Worm (Caenorhabditis elegans) whole organism, mixed stage, embryonic: ENCODE measurements around the gene asp-13.
A peak's percentile ranks its signal among the peaks of the same experiment; 100 is the strongest.

Experiments
- ces-1 ChIP-seq: fragments of 150-350 bp; optimal IDR thresholded peaks from 2 replicates; lab custom pipeline; 2014; ENCODE audit warnings: missing biosample characterization, missing genetic modification reagents, missing genetic modification characterization
- lsy-2 ChIP-seq: fragments of 150-350 bp; optimal IDR thresholded peaks from 2 replicates; lab custom pipeline; 2014; ENCODE audit warnings: missing biosample characterization, missing genetic modification characterization
- unc-62 ChIP-seq: fragments of 150-350 bp; optimal IDR thresholded peaks from 2 replicates; lab custom pipeline; 2014; ENCODE audit warnings: missing biosample characterization, missing genetic modification reagents, missing genetic modification characterization

asp-13 gene

ce11 chrV:8592691-8593307, 50.2 kb downstream of the asp-13 start:
- TF ChIP-seq unc-62 (GFP tag; lab: Kevin White, UChicago) (peak; percentile 59), ces-1 (GFP tag; lab: Kevin White, UChicago) (peak; percentile 86), lsy-2 (tag; lab: Kevin White, UChicago) (no peak)
- TF ChIP-seq, all 35 proteins: peak for 2
